Worm (Caenorhabditis elegans): Measurements from ENCODE around the gene rad-50.

Gene rad-50

ce11 chrV:12299244-12299766 lies 53.9 kb downstream of the rad-50 start:
- TF ChIP-seq hlh-11 (tag; optimal IDR thresholded peaks at IDR 0.05) = peak; percentile 23
- no peak for TF ChIP-seq sdz-12 (GFP tag; optimal IDR thresholded peaks at IDR 0.05)

- TF ChIP-seq lin-38 (GFP tag; IDR thresholded peaks at IDR 0.05) (0 out of 2 replicates have a peak, but pooled peaks have one; percentile 6), aha-1 (tag) (peak; percentile 92), nhr-48 (tag; optimal IDR thresholded peaks at IDR 0.05) (peak; percentile 36), mes-2 (tag; optimal IDR thresholded peaks at IDR 0.05; ENCODE audit: poor library complexity, severe bottlenecking) (peak; percentile 65), pqm-1 (tag; optimal IDR thresholded peaks at IDR 0.05) (peak; percentile 32), lin-13 (GFP tag; optimal IDR thresholded peaks at IDR 0.05) (no peak), zag-1 (tag; optimal IDR thresholded peaks at IDR 0.05) (no peak), dve-1 (tag; optimal IDR thresholded peaks at IDR 0.05; ENCODE audit: insufficient read depth) (peak; percentile 87), mxl-3 (GFP tag; optimal IDR thresholded peaks at IDR 0.05) (peak; percentile 58), madf-9 (GFP tag; conservative IDR thresholded peaks at IDR 0.05) (no peak), dmd-8 (GFP tag; IDR thresholded peaks at IDR 0.05) (no peak), ceh-20 (GFP tag; IDR thresholded peaks at IDR 0.05) (peak; percentile 48; the same call in 1 of the 2 replicates), nhr-77 (tag; optimal IDR thresholded peaks at IDR 0.05) (peak; percentile 32), spr-3 (GFP tag; optimal IDR thresholded peaks at IDR 0.05) (no peak), hmg-1.1 (GFP tag; IDR thresholded peaks at IDR 0.05) (peak; percentile 67), dmd-6 (GFP tag; IDR thresholded peaks at IDR 0.05) (peak; percentile 68), unc-62 (GFP tag; optimal IDR thresholded peaks at IDR 0.05 in 1 of 2) (peak in 1 of 2 experiments; percentile 95), unc-62 (tag; optimal IDR thresholded peaks at IDR 0.05) (no peak), hlh-11 (tag; optimal IDR thresholded peaks at IDR 0.05) (peak; percentile 84), mep-1 (tag; optimal IDR thresholded peaks at IDR 0.05) (peak; percentile 80), daf-16 (GFP tag; optimal IDR thresholded peaks at IDR 0.05) (no peak), daf-16 (tag; optimal IDR thresholded peaks at IDR 0.05) (peak; percentile 65), tra-1 (GFP tag; IDR thresholded peaks at IDR 0.05) (peak; percentile 42; the same call in 1 of the 2 replicates), mdl-1 (tag; optimal IDR thresholded peaks at IDR 0.05) (peak in 1 of 2 experiments; percentile 84), cey-2 (tag; optimal IDR thresholded peaks at IDR 0.05; ENCODE audit: borderline replicate concordance, insufficient read depth) (peak; percentile 46), pha-4 (GFP tag; IDR thresholded peaks at IDR 0.05) (no peak), pha-4 (tag; optimal IDR thresholded peaks at IDR 0.05) (peak; percentile 55), dpl-1 (GFP tag; optimal IDR thresholded peaks at IDR 0.05) (peak; percentile 30), mxl-2 (GFP tag; conservative IDR thresholded peaks at IDR 0.05) (no peak), hlh-30 (tag; optimal IDR thresholded peaks at IDR 0.05; ENCODE audit: insufficient read depth) (peak; percentile 94), daf-19 (GFP tag; conservative IDR thresholded peaks at IDR 0.05) (0 out of 2 replicates have a peak, but pooled peaks have one; percentile 10), nhr-28 (tag; optimal IDR thresholded peaks at IDR 0.05) (peak; percentile 81), zip-11 (GFP tag; IDR thresholded peaks at IDR 0.05) (no peak), rbr-2 (tag; optimal IDR thresholded peaks at IDR 0.05) (peak; percentile 26), arid-1 (GFP tag; conservative IDR thresholded peaks at IDR 0.05) (0 out of 2 replicates have a peak, but pooled peaks have one; percentile 31), zfp-3 (GFP tag; conservative IDR thresholded peaks at IDR 0.05) (no peak), lsy-2 (tag; optimal IDR thresholded peaks at IDR 0.05) (peak; percentile 52 to 77), nhr-102 (tag; optimal IDR thresholded peaks at IDR 0.05) (peak; percentile 20), jun-1 (tag; optimal IDR thresholded peaks at IDR 0.05) (peak; percentile 49), nhr-6 (tag; optimal IDR thresholded peaks at IDR 0.05) (peak; percentile 98)
Observed at ce11 chrV:12300166-12300565, 54.7 kb downstream of the rad-50 start.
